Worm (Caenorhabditis elegans): Measurements from ENCODE around the gene C23F12.3.

Gene C23F12.3

ce11 chrX:9411675-9412074 lies 20.2 kb downstream of the C23F12.3 start:
- TF ChIP-seq M03D4.4 (tag; optimal IDR thresholded peaks at IDR 0.05) = no peak
- TF ChIP-seq pha-4 (tag; optimal IDR thresholded peaks at IDR 0.05) = no peak
- no peak for TF ChIP-seq unc-39 (tag; optimal IDR thresholded peaks at IDR 0.05)
- TF ChIP-seq unc-62 (GFP tag; optimal IDR thresholded peaks at IDR 0.05) = no peak
- TF ChIP-seq cnd-1 (tag; optimal IDR thresholded peaks at IDR 0.05) = no peak
- no peak for TF ChIP-seq nhr-237 (tag; optimal IDR thresholded peaks at IDR 0.05)

- TF ChIP-seq ceh-39 (tag; optimal IDR thresholded peaks at IDR 0.05) (no peak), snpc-4 (tag; optimal IDR thresholded peaks at IDR 0.05) (no peak), mab-5 (tag; optimal IDR thresholded peaks at IDR 0.05) (no peak), ham-2 (GFP tag; optimal IDR thresholded peaks at IDR 0.05) (no peak), nhr-76 (tag; optimal IDR thresholded peaks at IDR 0.05) (no peak), ceh-43 (GFP tag; optimal IDR thresholded peaks at IDR 0.05) (no peak), nhr-28 (tag; optimal IDR thresholded peaks at IDR 0.05) (no peak), elt-1 (tag; optimal IDR thresholded peaks at IDR 0.05; ENCODE audit: borderline replicate concordance, insufficient read depth) (no peak)
These were observed 25.9 kb downstream of the C23F12.3 start for ce11 chrX:9417326-9417725.

- TF ChIP-seq mep-1 (tag; optimal IDR thresholded peaks at IDR 0.05) (no peak), hlh-1 (tag; optimal IDR thresholded peaks at IDR 0.05) (no peak), bed-3 (GFP tag; optimal IDR thresholded peaks at IDR 0.05) (no peak), ceh-83 (GFP tag; optimal IDR thresholded peaks at IDR 0.05) (no peak), nhr-76 (tag; optimal IDR thresholded peaks at IDR 0.05) (no peak), unc-39 (tag; optimal IDR thresholded peaks at IDR 0.05) (no peak), M03D4.4 (tag; optimal IDR thresholded peaks at IDR 0.05) (no peak), tbx-8 (GFP tag; optimal IDR thresholded peaks at IDR 0.05) (no peak)
These were observed 26.5 kb downstream of the C23F12.3 start for ce11 chrX:9417948-9418347.

ce11 chrX:9428059-9428458 lies 36.6 kb downstream of the C23F12.3 start, which contains the start of gene B0272.4:
Gene B0272.4 (plus strand): TSS chrX:9428431.
- no peak for TF ChIP-seq blmp-1 (tag; optimal IDR thresholded peaks at IDR 0.05)
- TF ChIP-seq M03D4.4 (tag; optimal IDR thresholded peaks at IDR 0.05) = no peak
- TF ChIP-seq nhr-12 (tag; optimal IDR thresholded peaks at IDR 0.05) = no peak
- no peak for TF ChIP-seq ces-1 (GFP tag; optimal IDR thresholded peaks at IDR 0.05)
- TF ChIP-seq mls-2 (tag; optimal IDR thresholded peaks at IDR 0.05) = no peak
- no peak for TF ChIP-seq nhr-2 (tag; optimal IDR thresholded peaks at IDR 0.05)

- TF ChIP-seq unc-120 (tag; optimal IDR thresholded peaks at IDR 0.05; ENCODE audit: poor library complexity, severe bottlenecking) = peak; percentile 27
- peak; percentile 66 for TF ChIP-seq ceh-39 (tag; optimal IDR thresholded peaks at IDR 0.05)
- TF ChIP-seq drap-1 (GFP tag; optimal IDR thresholded peaks at IDR 0.05) = no peak
- no peak for TF ChIP-seq snpc-4 (tag; optimal IDR thresholded peaks at IDR 0.05)
- no peak for TF ChIP-seq nhr-76 (tag; optimal IDR thresholded peaks at IDR 0.05)
- TF ChIP-seq ham-2 (GFP tag; optimal IDR thresholded peaks at IDR 0.05) = peak; percentile 13
- peak; percentile 38 for TF ChIP-seq pha-4 (tag; optimal IDR thresholded peaks at IDR 0.05)
These were observed 39.6 kb downstream of the C23F12.3 start, which contains the start of gene B0272.3 for ce11 chrX:9431002-9431482. Gene B0272.3 (plus strand): TSS chrX:9431432.

ce11 chrX:9436843-9437312 lies 45.4 kb downstream of the C23F12.3 start, which contains the start of gene tbb-4:
Gene tbb-4 (minus strand): TSS chrX:9436893.
- no peak for TF ChIP-seq mls-2 (tag; optimal IDR thresholded peaks at IDR 0.05)
- peak; percentile 51 for TF ChIP-seq lin-32 (GFP tag; optimal IDR thresholded peaks at IDR 0.05)

- TF ChIP-seq ceh-83 (GFP tag; optimal IDR thresholded peaks at IDR 0.05) (no peak), ces-1 (GFP tag; optimal IDR thresholded peaks at IDR 0.05) (peak; percentile 38), sptf-1 (tag; optimal IDR thresholded peaks at IDR 0.05) (peak; percentile 47), ceh-39 (tag; optimal IDR thresholded peaks at IDR 0.05) (no peak), ztf-11 (tag; optimal IDR thresholded peaks at IDR 0.05) (no peak), ham-2 (GFP tag; optimal IDR thresholded peaks at IDR 0.05) (no peak), mab-5 (tag; optimal IDR thresholded peaks at IDR 0.05) (no peak), nhr-12 (tag; optimal IDR thresholded peaks at IDR 0.05) (no peak), elt-3 (tag; optimal IDR thresholded peaks at IDR 0.05) (no peak), lsy-2 (tag; optimal IDR thresholded peaks at IDR 0.05) (peak; percentile 15), unc-39 (tag; optimal IDR thresholded peaks at IDR 0.05) (no peak), unc-120 (tag; optimal IDR thresholded peaks at IDR 0.05; ENCODE audit: poor library complexity, severe bottlenecking) (no peak), nhr-76 (tag; optimal IDR thresholded peaks at IDR 0.05) (no peak), ceh-43 (GFP tag; optimal IDR thresholded peaks at IDR 0.05) (no peak), mls-2 (tag; optimal IDR thresholded peaks at IDR 0.05) (peak; percentile 20), lin-32 (GFP tag; optimal IDR thresholded peaks at IDR 0.05) (no peak), elt-1 (tag; optimal IDR thresholded peaks at IDR 0.05; ENCODE audit: borderline replicate concordance, insufficient read depth) (no peak), snpc-4 (tag; optimal IDR thresholded peaks at IDR 0.05) (no peak), mep-1 (tag; optimal IDR thresholded peaks at IDR 0.05) (peak; percentile 80), pha-4 (tag; optimal IDR thresholded peaks at IDR 0.05) (peak; percentile 65), nhr-2 (tag; optimal IDR thresholded peaks at IDR 0.05) (no peak), blmp-1 (tag; optimal IDR thresholded peaks at IDR 0.05) (no peak), nhr-28 (tag; optimal IDR thresholded peaks at IDR 0.05) (no peak), nhr-237 (tag; optimal IDR thresholded peaks at IDR 0.05) (no peak), lin-13 (tag; optimal IDR thresholded peaks at IDR 0.05) (peak; percentile 3), hlh-1 (tag; optimal IDR thresholded peaks at IDR 0.05) (no peak), drap-1 (GFP tag; optimal IDR thresholded peaks at IDR 0.05) (peak; percentile 52), cnd-1 (tag; optimal IDR thresholded peaks at IDR 0.05) (no peak), tbx-8 (GFP tag; optimal IDR thresholded peaks at IDR 0.05) (no peak), unc-62 (GFP tag; optimal IDR thresholded peaks at IDR 0.05) (no peak), zip-8 (tag; optimal IDR thresholded peaks at IDR 0.05) (peak; percentile 55)
These were observed 50.1 kb downstream of the C23F12.3 start, which contains the start of gene memb-1 for ce11 chrX:9441512-9441911. Gene memb-1 (minus strand): TSS chrX:9441571.

All from whole organism, mixed stage, embryonic.